1 fruit fly cellular context compared by ENCODE assay signal in the genomic region with DNA sequence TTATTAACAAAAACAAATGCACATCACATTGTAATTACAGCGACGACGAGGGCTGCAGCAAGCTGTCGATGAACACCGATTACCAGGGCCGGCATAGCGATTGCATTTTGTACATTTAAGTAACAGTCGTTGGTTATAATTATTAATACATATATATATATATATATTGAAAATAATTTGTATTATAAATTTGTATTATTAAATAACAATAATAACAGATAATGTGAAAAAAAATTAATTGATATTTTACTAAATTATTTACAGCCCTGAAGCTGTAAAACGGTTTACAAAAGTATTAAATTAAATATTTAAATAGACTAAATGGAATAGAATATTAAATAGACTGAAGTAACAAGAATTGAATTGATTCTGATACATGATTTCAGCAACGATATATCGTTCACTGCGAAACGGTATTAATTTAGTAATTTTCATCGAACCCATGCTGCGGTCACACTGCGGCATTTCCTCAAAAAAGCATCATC.
A peak's percentile ranks its signal among the peaks of the same experiment; 100 is the strongest.
TF ChIP-seq lines count a peak whose summit lies in the region.

A gene (minus strand): TSS at position 327 of the 485 bp plus-strand sequence.
A gene (plus strand): TSS at position 417 of the 485 bp plus-strand sequence.

TF ChIP-seq in whole organism, embryonic, 481 proteins besides CTCF, POLR2A, EP300 and RAD21 (continued from another document):
- TF ChIP-seq CG10366 (GFP tag; IDR thresholded peaks at IDR 0.05; lab: Robert Waterston, UW) (peak; percentile 68; the same call in 1 of the 2 replicates), Ssrp (tag; optimal IDR thresholded peaks at IDR 0.05; lab: Kevin White, UChicago) (peak; percentile 20), CG1233 (GFP tag; optimal IDR thresholded peaks at IDR 0.05; lab: Kevin White, UChicago) (peak; percentile 64), CG13424 (tag; optimal IDR thresholded peaks at IDR 0.05; lab: Kevin White, UChicago) (peak; percentile 53), ewg (GFP tag; optimal IDR thresholded peaks at IDR 0.05; lab: Kevin White, UChicago) (no peak), sens (GFP tag; lab: Kevin White, UChicago) (no peak), prd (optimal IDR thresholded peaks at IDR 0.05; lab: Kevin White, UChicago) (no peak), prd (GFP tag; IDR thresholded peaks at IDR 0.05; lab: Robert Waterston, UW) (peak; percentile 13; the same call in 1 of the 3 replicates), schlank (tag; optimal IDR thresholded peaks at IDR 0.05; lab: Kevin White, UChicago) (peak; percentile 24), br (optimal IDR thresholded peaks at IDR 0.05; lab: Kevin White, UChicago) (no peak), dati (GFP tag; IDR thresholded peaks at IDR 0.05; lab: Robert Waterston, UW) (no peak), vvl (GFP tag; IDR thresholded peaks at IDR 0.05; lab: Robert Waterston, UW) (peak; percentile 39; the same call in 1 of the 2 replicates), chm (GFP tag; IDR thresholded peaks at IDR 0.05; lab: Robert Waterston, UW) (no peak), bowl (GFP tag; IDR thresholded peaks at IDR 0.05; lab: Robert Waterston, UW) (no peak), sd (tag; optimal IDR thresholded peaks at IDR 0.05; lab: Kevin White, UChicago) (peak; percentile 37), Oli (tag; optimal IDR thresholded peaks at IDR 0.05; lab: Kevin White, UChicago) (peak; percentile 25), exex (tag; optimal IDR thresholded peaks at IDR 0.05; lab: Kevin White, UChicago) (peak; percentile 70), CG10959 (GFP tag; IDR thresholded peaks at IDR 0.05; lab: Robert Waterston, UW) (no peak), sob (GFP tag; IDR thresholded peaks at IDR 0.05; lab: Robert Waterston, UW) (peak; percentile 42; the same call in 1 of the 2 replicates), trem (tag; optimal IDR thresholded peaks at IDR 0.05; lab: Kevin White, UChicago) (peak; percentile 32), Atf-2 (GFP tag; optimal IDR thresholded peaks at IDR 0.05; lab: Kevin White, UChicago) (no peak), CG7928 (GFP tag; optimal IDR thresholded peaks at IDR 0.05; lab: Kevin White, UChicago) (peak; percentile 96), CG3407 (GFP tag; optimal IDR thresholded peaks at IDR 0.05; lab: Kevin White, UChicago) (no peak), CG2712 (tag; optimal IDR thresholded peaks at IDR 0.05; lab: Kevin White, UChicago) (peak; percentile 53), CG12155 (GFP tag; optimal IDR thresholded peaks at IDR 0.05; lab: Kevin White, UChicago) (no peak), unc-4 (GFP tag; IDR thresholded peaks at IDR 0.05; lab: Robert Waterston, UW; ENCODE audit: partially characterized antibody) (peak; percentile 69), Rfx (GFP tag; IDR thresholded peaks at IDR 0.05; lab: Robert Waterston, UW) (0 out of 2 replicates have a peak, but pooled peaks have one; percentile 23), dmrt99B (tag; optimal IDR thresholded peaks at IDR 0.05; lab: Kevin White, UChicago) (peak; percentile 32), knrl (GFP tag; IDR thresholded peaks at IDR 0.05; lab: Robert Waterston, UW; ENCODE audit: partially characterized antibody) (peak; percentile 74; the same call in 2 of the 3 replicates), ttk (GFP tag; IDR thresholded peaks at IDR 0.05; lab: Robert Waterston, UW) (no peak), bsh (GFP tag; optimal IDR thresholded peaks at IDR 0.05; lab: Kevin White, UChicago) (peak in 1 of 2 experiments; percentile 28), kni (GFP tag; optimal IDR thresholded peaks at IDR 0.05; lab: Kevin White, UChicago) (no peak), CG15073 (GFP tag; optimal IDR thresholded peaks at IDR 0.05; lab: Kevin White, UChicago) (no peak), Dfd (GFP tag; optimal IDR thresholded peaks at IDR 0.05; lab: Kevin White, UChicago) (no peak), CG14860 (GFP tag; IDR thresholded peaks at IDR 0.05; lab: Robert Waterston, UW; ENCODE audit: partially characterized antibody) (0 out of 3 replicates have a peak, but pooled peaks have one; percentile 40), CG9932 (GFP tag; IDR thresholded peaks at IDR 0.05; lab: Robert Waterston, UW) (peak; percentile 64), sna (GFP tag; IDR thresholded peaks at IDR 0.05; lab: Robert Waterston, UW; ENCODE audit: partially characterized antibody) (no peak), Xbp1 (GFP tag; optimal IDR thresholded peaks at IDR 0.05; lab: Kevin White, UChicago) (peak; percentile 31), CG4854 (GFP tag; optimal IDR thresholded peaks at IDR 0.05; lab: Kevin White, UChicago) (no peak), twi (tag; optimal IDR thresholded peaks at IDR 0.05; lab: Kevin White, UChicago) (no peak), tll (GFP tag; optimal IDR thresholded peaks at IDR 0.05; lab: Kevin White, UChicago) (no peak), CG34224 (GFP tag; IDR thresholded peaks at IDR 0.05; lab: Robert Waterston, UW; ENCODE audit: partially characterized antibody) (peak; percentile 55), lilli (GFP tag; optimal IDR thresholded peaks at IDR 0.05; lab: Kevin White, UChicago) (peak; percentile 21), CG10267 (tag; optimal IDR thresholded peaks at IDR 0.05; lab: Kevin White, UChicago) (peak; percentile 48), CG7963 (GFP tag; IDR thresholded peaks at IDR 0.05; lab: Robert Waterston, UW; ENCODE audit: partially characterized antibody) (peak; percentile 39; the same call in 1 of the 3 replicates)
